Fruit fly (Drosophila melanogaster) whole organism, embryonic: ENCODE measurements around the gene Dif.

Experiments
- B-H1 ChIP-seq: fragments of 200-800 bp; sonication (Bioruptor generic); IDR thresholded peaks from 3 replicates; pipeline ENCODE4 v1.3.6; 2022; ENCODE audit warnings: missing biosample characterization, missing genetic modification characterization
- BEAF-32 ChIP-seq: fragments of 200-800 bp; sonication (Bioruptor generic); optimal IDR thresholded peaks from 3 replicates; lab custom pipeline; 2017; ENCODE audit warnings: missing biosample characterization, missing genetic modification characterization, mild to moderate bottlenecking, moderate library complexity, missing genetic modification reagents
- CG1024 ChIP-seq: fragments of 200-800 bp; sonication (Bioruptor generic); IDR thresholded peaks from 2 replicates; pipeline ENCODE4 v1.3.6; 2022; ENCODE audit warnings: missing biosample characterization, missing genetic modification characterization
- CG11247 ChIP-seq: fragments of 200-800 bp; sonication (Bioruptor generic); IDR thresholded peaks from 2 replicates; pipeline ENCODE4 v1.3.6; 2022; ENCODE audit warnings: missing biosample characterization, missing genetic modification characterization
- CG15601 ChIP-seq: fragments of 200-800 bp; sonication (Bioruptor generic); optimal IDR thresholded peaks from 3 replicates; lab custom pipeline; 2019; ENCODE audit warnings: missing biosample characterization, mild to moderate bottlenecking, missing genetic modification characterization, moderate library complexity
- CG3163 ChIP-seq: fragments of 200-800 bp; sonication (Bioruptor generic); optimal IDR thresholded peaks from 3 replicates; lab custom pipeline; 2016; ENCODE audit warnings: missing biosample characterization, missing genetic modification characterization
- CG32767 ChIP-seq: fragments of 200-800 bp; sonication (Bioruptor generic); IDR thresholded peaks from 2 replicates; pipeline ENCODE4 v1.3.6; 2022; ENCODE audit warnings: missing biosample characterization, missing genetic modification characterization
- Dfd ChIP-seq, 2 experiments: fragments of >200 bp; optimal IDR thresholded peaks; 2 replicates each; lab custom pipeline; 2017; ENCODE audit warnings: missing biosample characterization in 2 of 2, missing genetic modification characterization in 2 of 2
- Dll ChIP-seq: fragments of 200-800 bp; sonication (Bioruptor generic); IDR thresholded peaks from 4 replicates; pipeline ENCODE4 v1.3.6; 2022; ENCODE audit warnings: missing biosample characterization, missing genetic modification characterization; ENCODE audit not compliant: partially characterized antibody
- NfI ChIP-seq: fragments of 200-800 bp; sonication (Bioruptor generic); optimal IDR thresholded peaks from 3 replicates; lab custom pipeline; 2018; ENCODE audit warnings: missing biosample characterization, mild to moderate bottlenecking, missing genetic modification characterization, moderate library complexity
- disco-r ChIP-seq: fragments of 200-800 bp; sonication (Bioruptor generic); optimal IDR thresholded peaks from 2 replicates; lab custom pipeline; 2016; ENCODE audit warnings: missing biosample characterization, missing genetic modification characterization
- en ChIP-seq: fragments of 200-800 bp; sonication (Bioruptor generic); optimal IDR thresholded peaks from 2 replicates; lab custom pipeline; 2016; ENCODE audit warnings: missing biosample characterization, missing genetic modification characterization
- fd64A ChIP-seq: fragments of 200-800 bp; sonication (Bioruptor generic); optimal IDR thresholded peaks from 3 replicates; lab custom pipeline; 2018; ENCODE audit warnings: missing biosample characterization, mild to moderate bottlenecking, missing genetic modification characterization
- jigr1 ChIP-seq: fragments of 200-800 bp; sonication (Bioruptor generic); IDR thresholded peaks from 3 replicates; pipeline ENCODE4 v1.3.6; 2022; ENCODE audit warnings: missing biosample characterization, missing genetic modification characterization

- TF ChIP-seq CG3163 (GFP tag; lab: Kevin White, UChicago) (no peak), CG1024 (GFP tag; lab: Robert Waterston, UW) (no peak), en (GFP tag; lab: Kevin White, UChicago) (no peak), BEAF-32 (GFP tag; lab: Kevin White, UChicago) (no peak), CG15601 (tag; lab: Kevin White, UChicago) (no peak), Dll (GFP tag; lab: Robert Waterston, UW) (no peak), Dfd (GFP tag; optimal IDR thresholded peaks at IDR 0.05; lab: Kevin White, UChicago) (no peak), NfI (no peak), CG32767 (no peak), CG11247 (GFP tag; lab: Robert Waterston, UW) (no peak), fd64A (GFP tag; lab: Kevin White, UChicago) (no peak), jigr1 (GFP tag; lab: Robert Waterston, UW) (no peak), disco-r (GFP tag; lab: Kevin White, UChicago) (no peak), B-H1 (no peak)
Observed at dm6 chr2L:17387735-17388367, 45.1 kb downstream of the Dif start.
